Fruit fly (Drosophila melanogaster) whole organism, embryonic: ENCODE measurements around the gene cert.

Experiments
- Bdp1 ChIP-seq: fragments of 200-800 bp; sonication (Bioruptor generic); optimal IDR thresholded peaks from 3 replicates; lab custom pipeline; 2016; ENCODE audit warnings: missing biosample characterization, missing genetic modification characterization
- CG1024 ChIP-seq: fragments of 200-800 bp; sonication (Bioruptor generic); IDR thresholded peaks from 2 replicates; pipeline ENCODE4 v1.3.6; 2022; ENCODE audit warnings: missing biosample characterization, missing genetic modification characterization
- CG10959 ChIP-seq: fragments of 200-800 bp; sonication (Bioruptor generic); IDR thresholded peaks from 2 replicates; pipeline ENCODE4 v1.3.6; 2022; ENCODE audit warnings: missing biosample characterization, missing genetic modification characterization
- CG11398 ChIP-seq: fragments of 200-800 bp; sonication (Bioruptor generic); optimal IDR thresholded peaks from 2 replicates; lab custom pipeline; 2016; ENCODE audit warnings: missing biosample characterization, missing genetic modification characterization
- CG12155 ChIP-seq: fragments of 200-800 bp; sonication (Bioruptor generic); optimal IDR thresholded peaks from 3 replicates; lab custom pipeline; 2016; ENCODE audit warnings: missing biosample characterization, missing genetic modification characterization
- CG12744 ChIP-seq: fragments of 200-800 bp; sonication (Bioruptor generic); optimal IDR thresholded peaks from 2 replicates; lab custom pipeline; 2016; ENCODE audit warnings: missing biosample characterization, missing genetic modification characterization
- CG13287 ChIP-seq: fragments of 200-800 bp; sonication (Bioruptor generic); IDR thresholded peaks from 2 replicates; pipeline ENCODE4 v1.3.6; 2022; ENCODE audit warnings: missing biosample characterization, missing genetic modification characterization; ENCODE audit not compliant: partially characterized antibody
- CG18599 ChIP-seq: fragments of 200-800 bp; sonication (Bioruptor generic); optimal IDR thresholded peaks from 3 replicates; lab custom pipeline; 2017; ENCODE audit warnings: missing biosample characterization, missing genetic modification characterization, mild to moderate bottlenecking, moderate library complexity, missing genetic modification reagents
- CG31388 ChIP-seq: fragments of 200-800 bp; sonication (Bioruptor generic); optimal IDR thresholded peaks from 2 replicates; lab custom pipeline; 2016; ENCODE audit warnings: missing biosample characterization, missing genetic modification characterization
- CG31441 ChIP-seq: fragments of 200-800 bp; sonication (Bioruptor generic); IDR thresholded peaks from 2 replicates; pipeline ENCODE4 v1.3.6; 2022; ENCODE audit warnings: missing biosample characterization, missing genetic modification characterization
- CG32767 ChIP-seq: fragments of 200-800 bp; sonication (Bioruptor generic); IDR thresholded peaks from 2 replicates; pipeline ENCODE4 v1.3.6; 2022; ENCODE audit warnings: missing biosample characterization, missing genetic modification characterization
- CG4328 ChIP-seq: fragments of 200-800 bp; sonication (Bioruptor generic); optimal IDR thresholded peaks from 3 replicates; lab custom pipeline; 2017; ENCODE audit warnings: missing biosample characterization, missing genetic modification reagents, missing genetic modification characterization
- CG43689 ChIP-seq: fragments of 200-800 bp; sonication (Bioruptor generic); IDR thresholded peaks from 2 replicates; pipeline ENCODE4 v1.3.6; 2022; ENCODE audit warnings: missing biosample characterization, missing genetic modification characterization
- CG6791 ChIP-seq: fragments of 200-800 bp; sonication (Bioruptor generic); IDR thresholded peaks from 3 replicates; pipeline ENCODE4 v1.3.6; 2022; ENCODE audit warnings: missing biosample characterization, missing genetic modification characterization; ENCODE audit not compliant: partially characterized antibody
- CG7745 ChIP-seq: fragments of 200-800 bp; sonication (Bioruptor generic); optimal IDR thresholded peaks from 2 replicates; lab custom pipeline; 2018; ENCODE audit warnings: missing biosample characterization, mild to moderate bottlenecking, missing genetic modification characterization, moderate library complexity
- CG7987 ChIP-seq: fragments of 200-800 bp; sonication (Bioruptor generic); optimal IDR thresholded peaks from 2 replicates; lab custom pipeline; 2018; ENCODE audit warnings: missing biosample characterization, mild to moderate bottlenecking, missing genetic modification characterization, moderate library complexity
- CG8281 ChIP-seq: fragments of 200-800 bp; sonication (Bioruptor generic); optimal IDR thresholded peaks from 2 replicates; lab custom pipeline; 2018; ENCODE audit warnings: missing biosample characterization, mild to moderate bottlenecking, missing genetic modification characterization, moderate library complexity
- CG9437 ChIP-seq: fragments of 200-800 bp; sonication (Bioruptor generic); optimal IDR thresholded peaks from 2 replicates; lab custom pipeline; 2018; ENCODE audit warnings: missing biosample characterization, mild to moderate bottlenecking, missing genetic modification characterization
- CG9797 ChIP-seq: fragments of 200-800 bp; sonication (Bioruptor generic); optimal IDR thresholded peaks from 3 replicates; lab custom pipeline; 2018; ENCODE audit warnings: missing biosample characterization, mild to moderate bottlenecking, missing genetic modification characterization
- CHES-1-like ChIP-seq: fragments of 200-800 bp; sonication (Bioruptor generic); optimal IDR thresholded peaks from 2 replicates; lab custom pipeline; 2016; ENCODE audit warnings: missing biosample characterization, missing genetic modification characterization
- CTCF ChIP-seq: fragments of 200-800 bp; sonication (Bioruptor generic); optimal IDR thresholded peaks from 2 replicates; lab custom pipeline; 2017; ENCODE audit warnings: missing biosample characterization, mild to moderate bottlenecking, missing genetic modification characterization, moderate library complexity
- CrebB ChIP-seq: fragments of 200-800 bp; sonication (Bioruptor generic); optimal IDR thresholded peaks from 3 replicates; lab custom pipeline; 2018; ENCODE audit warnings: missing biosample characterization, mild to moderate bottlenecking, missing genetic modification characterization
- Doc2 ChIP-seq: fragments of 200-800 bp; sonication (Bioruptor generic); IDR thresholded peaks from 2 replicates; pipeline ENCODE4 v1.3.6; 2022; ENCODE audit warnings: missing biosample characterization, missing genetic modification characterization
- Doc3 ChIP-seq: fragments of 200-800 bp; sonication (Bioruptor generic); IDR thresholded peaks from 3 replicates; pipeline ENCODE4 v1.3.6; 2022; ENCODE audit warnings: missing biosample characterization, missing genetic modification characterization; ENCODE audit not compliant: partially characterized antibody
- Lpt ChIP-seq: fragments of >200 bp; optimal IDR thresholded peaks from 2 replicates; lab custom pipeline; 2018; ENCODE audit warnings: missing biosample characterization, missing genetic modification characterization
- Myb ChIP-seq: fragments of 200-800 bp; sonication (Bioruptor generic); optimal IDR thresholded peaks from 2 replicates; lab custom pipeline; 2016; ENCODE audit warnings: missing biosample characterization, missing genetic modification characterization
- Nf-YC ChIP-seq: fragments of 200-800 bp; optimal IDR thresholded peaks from 3 replicates; lab custom pipeline; 2019; ENCODE audit warnings: missing biosample characterization, mild to moderate bottlenecking, missing genetic modification characterization, moderate library complexity
- Oaz ChIP-seq: fragments of 200-800 bp; sonication (Bioruptor generic); IDR thresholded peaks from 2 replicates; pipeline ENCODE4 v1.3.6; 2022; ENCODE audit warnings: missing biosample characterization, missing genetic modification characterization
- Oli ChIP-seq: fragments of 200-800 bp; sonication (Bioruptor generic); optimal IDR thresholded peaks from 2 replicates; lab custom pipeline; 2018; ENCODE audit warnings: missing biosample characterization, mild to moderate bottlenecking, missing genetic modification characterization, moderate library complexity
- Trl ChIP-seq, 3 experiments: fragments of >200 bp in 2 of 3; fragments of 200-800 bp in 1 of 3; sonication (Bioruptor generic) in 1 of 3; optimal IDR thresholded peaks; 2 replicates in 1 of 3; 3 replicates in 2 of 3; lab custom pipeline; 2016 to 2017; ENCODE audit warnings: missing biosample characterization in 1 of 3, missing genetic modification characterization in 1 of 3
- Usf ChIP-seq: fragments of 200-800 bp; sonication (Bioruptor generic); optimal IDR thresholded peaks from 2 replicates; lab custom pipeline; 2017; ENCODE audit warnings: missing genotype, missing biosample characterization, missing genetic modification characterization
- ab ChIP-seq: fragments of 200-800 bp; sonication (Bioruptor generic); optimal IDR thresholded peaks from 2 replicates; lab custom pipeline; 2016; ENCODE audit warnings: missing biosample characterization, missing genetic modification characterization
- ap ChIP-seq: fragments of 200-800 bp; sonication (Bioruptor generic); IDR thresholded peaks from 2 replicates; pipeline ENCODE4 v1.3.6; 2022; ENCODE audit warnings: missing biosample characterization, missing genetic modification characterization
- ash1 ChIP-seq: fragments of 200-800 bp; sonication (Bioruptor generic); optimal IDR thresholded peaks from 2 replicates; lab custom pipeline; 2018; ENCODE audit warnings: missing biosample characterization, mild to moderate bottlenecking, missing genetic modification characterization
- bab2 ChIP-seq: fragments of 200-800 bp; sonication (Bioruptor generic); optimal IDR thresholded peaks from 2 replicates; lab custom pipeline; 2016; ENCODE audit warnings: missing biosample characterization, missing genetic modification characterization
- bcd ChIP-seq: fragments of 200-800 bp; sonication (Bioruptor generic); optimal IDR thresholded peaks from 2 replicates; lab custom pipeline; 2017; ENCODE audit warnings: missing biosample characterization, mild to moderate bottlenecking, missing genetic modification characterization
- btn ChIP-seq: fragments of 200-800 bp; sonication (Bioruptor generic); optimal IDR thresholded peaks from 2 replicates; lab custom pipeline; 2016; ENCODE audit warnings: missing biosample characterization, missing genetic modification characterization
- crol ChIP-seq: fragments of 200-800 bp; sonication (Bioruptor generic); IDR thresholded peaks from 2 replicates; pipeline ENCODE4 v1.3.6; 2022; ENCODE audit warnings: missing biosample characterization, missing genetic modification characterization
- gcm2 ChIP-seq: fragments of 200-800 bp; sonication (Bioruptor generic); optimal IDR thresholded peaks from 2 replicates; lab custom pipeline; 2016; ENCODE audit warnings: missing biosample characterization, missing genetic modification characterization
- gt ChIP-seq: fragments of 200-800 bp; sonication (Bioruptor generic); IDR thresholded peaks from 2 replicates; pipeline ENCODE4 v1.3.6; 2022; ENCODE audit warnings: missing biosample characterization, missing genetic modification characterization
- ken ChIP-seq: fragments of 200-800 bp; sonication (Bioruptor generic); IDR thresholded peaks from 3 replicates; pipeline ENCODE4 v1.3.6; 2022; ENCODE audit warnings: missing biosample characterization, missing genetic modification characterization
- mirr ChIP-seq: fragments of 200-800 bp; sonication (Bioruptor generic); optimal IDR thresholded peaks from 3 replicates; lab custom pipeline; 2018; ENCODE audit warnings: missing biosample characterization, mild to moderate bottlenecking, missing genetic modification characterization
- nau ChIP-seq: fragments of 200-800 bp; sonication (Bioruptor generic); optimal IDR thresholded peaks from 3 replicates; lab custom pipeline; 2017; ENCODE audit warnings: missing biosample characterization, mild to moderate bottlenecking, missing genetic modification characterization, missing genetic modification reagents
- pan ChIP-seq, 4 experiments: fragments of >200 bp in 3 of 4; fragments of 200-800 bp in 1 of 4; sonication (Bioruptor generic) in 1 of 4; optimal IDR thresholded peaks in 3 of 4; IDR thresholded peaks in 1 of 4; 2 replicates each; pipeline versions ENCODE4 v1.3.6 to Lab custom; 2017 to 2022; ENCODE audit warnings: missing biosample characterization in 2 of 4, missing genetic modification characterization in 2 of 4, mixed read lengths in 1 of 4
- pnt ChIP-seq: fragments of 200-800 bp; sonication (Bioruptor generic); optimal IDR thresholded peaks from 3 replicates; lab custom pipeline; 2016; ENCODE audit warnings: missing biosample characterization, missing genetic modification characterization
- slbo ChIP-seq: fragments of 200-800 bp; sonication (Bioruptor generic); IDR thresholded peaks from 2 replicates; pipeline ENCODE4 v1.3.6; 2022; ENCODE audit warnings: missing biosample characterization, missing genetic modification characterization
- stc ChIP-seq: fragments of 200-800 bp; sonication (Bioruptor generic); IDR thresholded peaks from 2 replicates; pipeline ENCODE4 v1.3.6; 2022; ENCODE audit warnings: missing biosample characterization, missing genetic modification characterization
- tio ChIP-seq: fragments of 200-800 bp; sonication (Bioruptor generic); optimal IDR thresholded peaks from 2 replicates; lab custom pipeline; 2017; ENCODE audit warnings: missing biosample characterization, missing genetic modification characterization, inconsistent platforms
- tup ChIP-seq: fragments of 200-800 bp; sonication (Bioruptor generic); optimal IDR thresholded peaks from 2 replicates; lab custom pipeline; 2016; ENCODE audit warnings: missing biosample characterization, mild to moderate bottlenecking, missing genetic modification characterization, moderate library complexity
- vfl ChIP-seq: fragments of 200-800 bp; sonication (Bioruptor generic); optimal IDR thresholded peaks from 2 replicates; lab custom pipeline; 2016; ENCODE audit warnings: missing biosample characterization, missing genetic modification characterization

Gene cert

DNA sequence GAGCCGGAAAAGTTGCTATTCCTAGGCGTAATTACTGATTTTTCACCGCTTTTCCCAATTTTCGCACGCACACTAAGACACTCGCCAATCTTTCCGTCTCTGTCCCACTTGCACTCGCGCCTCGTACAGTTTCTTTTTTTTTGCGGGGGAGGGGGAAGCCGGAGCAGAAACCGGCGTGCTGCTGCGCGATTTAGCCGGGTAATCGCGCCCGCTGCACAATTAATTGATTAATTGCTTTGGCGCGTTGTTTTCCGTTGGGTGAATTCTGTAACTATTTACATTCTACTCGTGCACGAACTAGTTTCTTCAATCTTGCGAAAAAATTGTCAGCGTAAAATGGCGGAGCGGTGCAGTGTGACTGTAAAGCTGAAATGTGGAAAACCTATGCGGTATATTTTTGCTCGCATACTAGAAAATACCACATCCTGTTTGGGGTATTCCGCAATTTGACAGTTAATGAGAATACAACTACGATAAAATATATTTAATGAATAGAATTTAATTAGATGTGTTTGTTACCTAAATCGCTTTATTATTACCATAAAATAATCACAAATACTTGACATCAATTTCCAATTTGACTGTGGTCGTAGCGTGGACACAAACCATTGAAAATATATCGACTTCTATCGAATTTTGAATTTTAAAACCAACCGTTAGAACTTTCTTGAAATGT, 25.6 kb upstream of the cert start, which contains the start of gene Cpsf6 (continued):
- TF ChIP-seq ab (no peak), CG7745 (tag; lab: Kevin White, UChicago) (no peak), CG9797 (GFP tag; lab: Kevin White, UChicago) (peak; percentile 84), pnt (GFP tag; lab: Kevin White, UChicago) (no peak), Doc2 (no peak), Nf-YC (tag; lab: Kevin White, UChicago) (peak; percentile 66), btn (GFP tag; lab: Kevin White, UChicago) (no peak), CHES-1-like (GFP tag; lab: Kevin White, UChicago) (peak; percentile 66), nau (no peak), CG31388 (peak; percentile 24), CG10959 (GFP tag; lab: Robert Waterston, UW) (no peak), slbo (GFP tag; lab: Robert Waterston, UW) (peak; percentile 80), CG12744 (GFP tag; lab: Kevin White, UChicago) (no peak), tio (GFP tag; lab: Kevin White, UChicago) (peak; percentile 20), ken (GFP tag; lab: Robert Waterston, UW) (peak; percentile 43; the same call in 1 of the 3 replicates), pan (optimal IDR thresholded peaks at IDR 0.05; lab: Kevin White, UChicago) (no peak), pan (GFP tag; optimal IDR thresholded peaks at IDR 0.05 in 1 of 2, IDR thresholded peaks at IDR 0.05 in 1 of 2) (peak in 1 of 2 experiments; percentile 60), CG43689 (GFP tag; lab: Robert Waterston, UW) (no peak), CG7987 (GFP tag; lab: Kevin White, UChicago) (no peak), Usf (GFP tag; lab: Kevin White, UChicago) (peak; percentile 8), bab2 (GFP tag; lab: Kevin White, UChicago) (no peak), gcm2 (GFP tag; lab: Kevin White, UChicago) (no peak), Oli (tag; lab: Kevin White, UChicago) (peak; percentile 39), vfl (peak; percentile 29), CG18599 (GFP tag; lab: Kevin White, UChicago) (peak; percentile 38), Lpt (GFP tag; lab: Kevin White, UChicago) (no peak), CG4328 (GFP tag; lab: Kevin White, UChicago) (peak; percentile 42), ap (GFP tag; lab: Robert Waterston, UW) (0 out of 2 replicates have a peak, but pooled peaks have one; percentile 25), CG9437 (GFP tag; lab: Kevin White, UChicago) (peak; percentile 6), ash1 (GFP tag; lab: Kevin White, UChicago) (no peak), mirr (GFP tag; lab: Kevin White, UChicago) (peak; percentile 31), crol (GFP tag; lab: Robert Waterston, UW) (peak; percentile 94), tup (GFP tag; lab: Kevin White, UChicago) (no peak), CG1024 (GFP tag; lab: Robert Waterston, UW) (0 out of 2 replicates have a peak, but pooled peaks have one; percentile 14), CG11398 (GFP tag; lab: Kevin White, UChicago) (no peak), bcd (GFP tag; lab: Kevin White, UChicago) (peak; percentile 38), Oaz (GFP tag; lab: Robert Waterston, UW) (peak; percentile 31; the same call in 1 of the 2 replicates), CG32767 (peak; percentile 94), gt (GFP tag; lab: Robert Waterston, UW) (no peak), CG6791 (GFP tag; lab: Robert Waterston, UW) (no peak), CG12155 (GFP tag; lab: Kevin White, UChicago) (peak; percentile 44), CrebB (tag; lab: Kevin White, UChicago) (no peak), CTCF (GFP tag; lab: Kevin White, UChicago) (peak; percentile 4), CG8281 (tag; lab: Kevin White, UChicago) (peak; percentile 15), CG31441 (GFP tag; lab: Robert Waterston, UW) (peak; percentile 61), stc (no peak), CG13287 (GFP tag; lab: Robert Waterston, UW) (peak; percentile 10; the same call in 1 of the 2 replicates), Trl (optimal IDR thresholded peaks at IDR 0.05; lab: Kevin White, UChicago) (no peak), Trl (GFP tag; optimal IDR thresholded peaks at IDR 0.05; lab: Kevin White, UChicago) (peak; percentile 43), Doc3 (GFP tag; lab: Robert Waterston, UW) (no peak), Bdp1 (GFP tag; lab: Kevin White, UChicago) (peak; percentile 29), Myb (GFP tag; lab: Kevin White, UChicago) (peak; percentile 94)
